Worm (Caenorhabditis elegans) whole organism, young adult: ENCODE results near the gene C15C8.7.
A peak's percentile ranks its signal among the peaks of the same experiment; 100 is the strongest.

Source experiments
- B0035.1 ChIP-seq: sonication (generic microtip); optimal IDR thresholded peaks from 2 replicates; lab custom pipeline; 2016; ENCODE audit warnings: missing genetic modification characterization, mild to moderate bottlenecking, missing compliant biosample characterization, missing genotype, missing genetic modification reagents
- C06A6.2 ChIP-seq: fragments of 200-800 bp; sonication (Bioruptor generic); conservative IDR thresholded peaks from 2 replicates; pipeline ENCODE4 v1.3.6; 2022; ENCODE audit warnings: missing genetic modification characterization, missing compliant biosample characterization
- C17E4.6 ChIP-seq: fragments of 200-800 bp; sonication (Bioruptor generic); IDR thresholded peaks from 2 replicates; pipeline ENCODE4 v1.3.6; 2022; ENCODE audit warnings: missing genetic modification reagents, missing genetic modification characterization, missing compliant biosample characterization
- D2030.7 ChIP-seq: fragments of 200-800 bp; sonication (Bioruptor generic); IDR thresholded peaks from 2 replicates; pipeline ENCODE4 v1.3.6; 2022; ENCODE audit warnings: missing genetic modification reagents, missing genetic modification characterization, missing compliant biosample characterization
- F10E7.11 ChIP-seq: sonication (generic microtip); optimal IDR thresholded peaks from 2 replicates; lab custom pipeline; 2017; ENCODE audit warnings: mild to moderate bottlenecking, missing genetic modification characterization, moderate library complexity, missing compliant biosample characterization
- F37B4.10 ChIP-seq: fragments of 200-800 bp; sonication (Bioruptor generic); IDR thresholded peaks from 2 replicates; pipeline ENCODE4 v1.3.6; 2022; ENCODE audit warnings: missing genetic modification characterization, missing compliant biosample characterization
- F52B5.7 ChIP-seq: sonication (generic microtip); optimal IDR thresholded peaks from 2 replicates; lab custom pipeline; 2016; ENCODE audit warnings: mild to moderate bottlenecking, missing genetic modification characterization, missing compliant biosample characterization
- K12H6.12 ChIP-seq: fragments of 200-800 bp; sonication (Bioruptor generic); optimal IDR thresholded peaks from 2 replicates; lab custom pipeline; 2018; ENCODE audit warnings: mild to moderate bottlenecking, missing genetic modification characterization, missing compliant biosample characterization
- T26A5.8 ChIP-seq: sonication (generic microtip); optimal IDR thresholded peaks from 2 replicates; lab custom pipeline; 2016; ENCODE audit warnings: missing genetic modification characterization, missing compliant biosample characterization
- Y53F4B.3 ChIP-seq: fragments of 200-800 bp; sonication (Bioruptor generic); IDR thresholded peaks from 2 replicates; pipeline ENCODE4 v1.3.6; 2022; ENCODE audit warnings: missing genetic modification reagents, missing genetic modification characterization, missing compliant biosample characterization
- Y56A3A.18 ChIP-seq: fragments of 200-800 bp; sonication (Bioruptor generic); IDR thresholded peaks from 2 replicates; pipeline ENCODE4 v1.3.6; 2022; ENCODE audit warnings: missing genetic modification reagents, missing genetic modification characterization, missing compliant biosample characterization
- Y95B8A.8 ChIP-seq: fragments of 200-800 bp; sonication (Bioruptor generic); IDR thresholded peaks from 2 replicates; pipeline ENCODE4 v1.3.6; 2022; ENCODE audit warnings: missing genetic modification reagents, missing genetic modification characterization, missing compliant biosample characterization
- ZK185.1 ChIP-seq: sonication (generic microtip); optimal IDR thresholded peaks from 2 replicates; lab custom pipeline; 2016; ENCODE audit warnings: mild to moderate bottlenecking, missing genetic modification characterization, missing compliant biosample characterization; ENCODE audit not compliant: poor library complexity, severe bottlenecking
- akir-1 ChIP-seq: fragments of 200-800 bp; sonication (Bioruptor generic); optimal IDR thresholded peaks from 2 replicates; lab custom pipeline; 2018; ENCODE audit warnings: mild to moderate bottlenecking, missing genetic modification characterization, moderate library complexity, missing compliant biosample characterization
- atf-7 ChIP-seq: sonication (generic microtip); optimal IDR thresholded peaks from 2 replicates; lab custom pipeline; 2017; ENCODE audit warnings: mild to moderate bottlenecking, missing genetic modification characterization, missing compliant biosample characterization
- attf-3 ChIP-seq: fragments of 200-800 bp; sonication (Bioruptor generic); conservative IDR thresholded peaks from 2 replicates; pipeline ENCODE4 v1.3.6; 2022; ENCODE audit warnings: missing genetic modification reagents, missing genetic modification characterization, missing compliant biosample characterization
- bed-1 ChIP-seq: fragments of 200-800 bp; sonication (Bioruptor generic); IDR thresholded peaks from 2 replicates; pipeline ENCODE4 v1.3.6; 2022; ENCODE audit warnings: missing genetic modification reagents, missing genetic modification characterization, missing compliant biosample characterization
- cebp-1 ChIP-seq, 2 experiments: fragments of 200-800 bp in 1 of 2; sonication (Bioruptor generic) in 1 of 2; sonication (generic microtip) in 1 of 2; IDR thresholded peaks in 1 of 2; optimal IDR thresholded peaks in 1 of 2; 2 replicates each; pipeline versions ENCODE4 v1.3.6 to Lab custom; 2017 to 2022; ENCODE audit warnings: missing compliant biosample characterization in 2 of 2, missing genetic modification characterization in 2 of 2, mild to moderate bottlenecking in 1 of 2, missing genetic modification reagents in 1 of 2, moderate library complexity in 1 of 2
- ceh-58 ChIP-seq: fragments of 200-800 bp; sonication (Bioruptor generic); IDR thresholded peaks from 2 replicates; pipeline ENCODE4 v1.3.6; 2022; ENCODE audit warnings: missing genetic modification characterization, missing compliant biosample characterization
- ceh-91 ChIP-seq: fragments of 200-800 bp; sonication (Bioruptor generic); IDR thresholded peaks from 2 replicates; pipeline ENCODE4 v1.3.6; 2022; ENCODE audit warnings: missing genetic modification reagents, missing genetic modification characterization, missing compliant biosample characterization
- chd-7 ChIP-seq: sonication (generic microtip); optimal IDR thresholded peaks from 2 replicates; lab custom pipeline; 2016; ENCODE audit warnings: mild to moderate bottlenecking, missing genetic modification characterization, moderate library complexity, missing compliant biosample characterization
- efl-1 ChIP-seq: fragments of 150-350 bp; optimal IDR thresholded peaks from 2 replicates; lab custom pipeline; 2014; ENCODE audit warnings: missing biosample characterization, missing genetic modification reagents, missing genetic modification characterization
- ekl-4 ChIP-seq: fragments of 200-800 bp; sonication (Bioruptor generic); IDR thresholded peaks from 2 replicates; pipeline ENCODE4 v1.3.6; 2022; ENCODE audit warnings: missing genetic modification reagents, missing genetic modification characterization, missing compliant biosample characterization
- fkh-3 ChIP-seq: sonication (generic microtip); optimal IDR thresholded peaks from 2 replicates; lab custom pipeline; 2016; ENCODE audit warnings: mild to moderate bottlenecking, missing genetic modification characterization, missing compliant biosample characterization
- him-1 ChIP-seq: sonication (generic microtip); optimal IDR thresholded peaks from 2 replicates; lab custom pipeline; 2016; ENCODE audit warnings: missing genotype, missing genetic modification reagents, missing genetic modification characterization, missing compliant biosample characterization
- hlh-12 ChIP-seq: sonication (generic microtip); optimal IDR thresholded peaks from 2 replicates; lab custom pipeline; 2016; ENCODE audit warnings: missing genetic modification characterization, missing compliant biosample characterization
- hlh-26 ChIP-seq: fragments of 200-800 bp; sonication (Bioruptor generic); conservative IDR thresholded peaks from 2 replicates; pipeline ENCODE4 v1.3.6; 2022; ENCODE audit warnings: missing genetic modification reagents, missing genetic modification characterization, missing compliant biosample characterization
- let-607 ChIP-seq, 2 experiments: fragments of 200-800 bp in 1 of 2; sonication (Bioruptor generic) in 1 of 2; sonication (generic microtip) in 1 of 2; optimal IDR thresholded peaks; 2 replicates each; lab custom pipeline; 2016 to 2018; ENCODE audit warnings: mild to moderate bottlenecking in 2 of 2, missing compliant biosample characterization in 2 of 2, missing genetic modification characterization in 2 of 2, moderate library complexity in 2 of 2, missing genotype in 1 of 2
- lin-54 ChIP-seq: fragments of 200-800 bp; sonication (Bioruptor generic); optimal IDR thresholded peaks from 2 replicates; lab custom pipeline; 2018; ENCODE audit warnings: mild to moderate bottlenecking, missing genetic modification characterization, missing compliant biosample characterization
- lsl-1 ChIP-seq: fragments of 200-800 bp; sonication (Bioruptor generic); optimal IDR thresholded peaks from 2 replicates; lab custom pipeline; 2018; ENCODE audit warnings: mild to moderate bottlenecking, missing genetic modification characterization, moderate library complexity, missing compliant biosample characterization
- lsy-27 ChIP-seq: sonication (generic microtip); optimal IDR thresholded peaks from 2 replicates; lab custom pipeline; 2017; ENCODE audit warnings: missing genetic modification characterization, mild to moderate bottlenecking, missing compliant biosample characterization, antibody characterized with exemption, missing genotype, borderline replicate concordance; ENCODE audit not compliant: insufficient read depth
- madf-6 ChIP-seq: fragments of 200-800 bp; sonication (Bioruptor generic); IDR thresholded peaks from 2 replicates; pipeline ENCODE4 v1.3.6; 2022; ENCODE audit warnings: missing genetic modification reagents, missing genetic modification characterization, missing compliant biosample characterization
- mxl-1 ChIP-seq: sonication (generic microtip); optimal IDR thresholded peaks from 2 replicates; lab custom pipeline; 2016; ENCODE audit warnings: missing genetic modification characterization, missing compliant biosample characterization
- nfya-2 ChIP-seq: fragments of 200-800 bp; sonication (Bioruptor generic); IDR thresholded peaks from 2 replicates; pipeline ENCODE4 v1.3.6; 2022; ENCODE audit warnings: missing genetic modification reagents, missing genetic modification characterization, missing compliant biosample characterization
- nhr-179 ChIP-seq: sonication (generic microtip); optimal IDR thresholded peaks from 2 replicates; lab custom pipeline; 2016; ENCODE audit warnings: mild to moderate bottlenecking, missing genetic modification characterization, missing compliant biosample characterization
- nhr-80 ChIP-seq: sonication (generic microtip); optimal IDR thresholded peaks from 2 replicates; lab custom pipeline; 2016; ENCODE audit warnings: missing genetic modification characterization, missing compliant biosample characterization
- snpc-4 ChIP-seq, 5 experiments: fragments of 150-350 bp in 1 of 5; sonication (generic microtip) in 4 of 5; optimal IDR thresholded peaks; 2 replicates each; lab custom pipeline; 2014 to 2018; ENCODE audit warnings: missing genetic modification characterization in 5 of 5, missing biosample characterization in 3 of 5, antibody characterized with exemption in 2 of 5, mild to moderate bottlenecking in 2 of 5, missing compliant biosample characterization in 2 of 5, missing genotype in 2 of 5, moderate library complexity in 2 of 5, missing genetic modification reagents in 1 of 5
- tlf-1 ChIP-seq: fragments of 200-800 bp; sonication (Bioruptor generic); optimal IDR thresholded peaks from 2 replicates; lab custom pipeline; 2018; ENCODE audit warnings: mild to moderate bottlenecking, missing genetic modification characterization, missing compliant biosample characterization
- xnd-1 ChIP-seq: sonication (generic microtip); optimal IDR thresholded peaks from 2 replicates; lab custom pipeline; 2016; ENCODE audit warnings: missing genotype, missing genetic modification reagents, missing genetic modification characterization, missing compliant biosample characterization

Gene C15C8.7

ce11 chrV:12763291-12763995, 18.6 kb upstream of the C15C8.7 start, which contains the start of the genes abcf-1 and scc-3 (continued):
- TF ChIP-seq lin-54 (GFP tag; lab: Kevin White, UChicago) (peak; percentile 35), akir-1 (GFP tag; lab: Kevin White, UChicago) (no peak), bed-1 (no peak), tlf-1 (GFP tag; lab: Kevin White, UChicago) (no peak), hlh-26 (no peak), lsl-1 (GFP tag; lab: Kevin White, UChicago) (peak; percentile 77), C06A6.2 (GFP tag; lab: Robert Waterston, UW) (no peak), ekl-4 (GFP tag; lab: Robert Waterston, UW) (no peak), him-1 (tag; lab: Kevin White, UChicago) (no peak), nhr-179 (no peak), chd-7 (tag; lab: Kevin White, UChicago) (no peak), cebp-1 (GFP tag; IDR thresholded peaks at IDR 0.05; lab: Robert Waterston, UW) (no peak), cebp-1 (tag; optimal IDR thresholded peaks at IDR 0.05; lab: Kevin White, UChicago) (peak; percentile 80), D2030.7 (GFP tag; lab: Robert Waterston, UW) (0 out of 2 replicates have a peak, but pooled peaks have one; percentile 35), snpc-4 (GFP tag; optimal IDR thresholded peaks at IDR 0.05; lab: Kevin White, UChicago) (no peak), snpc-4 (tag; optimal IDR thresholded peaks at IDR 0.05; lab: Kevin White, UChicago) (peak in 1 of 4 experiments; percentile 43), atf-7 (tag; lab: Kevin White, UChicago) (no peak), nfya-2 (no peak)

- TF ChIP-seq B0035.1 (tag; lab: Kevin White, UChicago) (no peak), mxl-1 (tag; lab: Kevin White, UChicago) (no peak), attf-3 (GFP tag; lab: Robert Waterston, UW) (no peak), ZK185.1 (tag; lab: Kevin White, UChicago) (no peak), ceh-91 (GFP tag; lab: Robert Waterston, UW) (no peak), madf-6 (GFP tag; lab: Robert Waterston, UW) (no peak), ceh-58 (GFP tag; lab: Robert Waterston, UW) (no peak), T26A5.8 (tag; lab: Kevin White, UChicago) (no peak), lsy-27 (no peak)
- TF ChIP-seq, all 124 proteins: peak for 0
These were observed 16.1 kb upstream of the C15C8.7 start, which contains the start of gene F18E2.15 for ce11 chrV:12760913-12761312. F18E2.15 (minus strand) TSS chrV:12761013.

DNA sequence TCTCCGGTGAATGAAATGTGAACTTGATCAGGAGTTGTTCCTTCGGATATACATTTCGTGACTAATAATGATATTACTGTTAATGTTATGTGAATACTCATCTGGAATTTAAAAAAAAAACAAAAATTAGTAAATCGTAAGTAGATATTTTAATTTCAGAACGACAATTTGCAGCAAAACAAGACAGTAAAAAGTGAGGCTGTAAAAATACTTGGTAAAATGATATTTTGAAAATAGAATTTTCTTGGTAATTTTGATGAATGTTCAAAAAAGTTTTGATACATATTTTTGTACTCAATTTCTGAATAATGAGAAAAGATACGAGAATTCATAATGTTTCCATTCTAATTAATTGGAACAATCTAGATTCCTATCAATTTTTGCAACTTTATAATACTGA, 14.8 kb upstream of the C15C8.7 start, which contains the start of gene papl-1:
papl-1 (minus strand) TSS at position 101 of the 400 bp plus-strand sequence.
- TF ChIP-seq lsl-1 (GFP tag; lab: Kevin White, UChicago) (no peak), xnd-1 (tag; lab: Kevin White, UChicago) (no peak), Y95B8A.8 (no peak)

DNA sequence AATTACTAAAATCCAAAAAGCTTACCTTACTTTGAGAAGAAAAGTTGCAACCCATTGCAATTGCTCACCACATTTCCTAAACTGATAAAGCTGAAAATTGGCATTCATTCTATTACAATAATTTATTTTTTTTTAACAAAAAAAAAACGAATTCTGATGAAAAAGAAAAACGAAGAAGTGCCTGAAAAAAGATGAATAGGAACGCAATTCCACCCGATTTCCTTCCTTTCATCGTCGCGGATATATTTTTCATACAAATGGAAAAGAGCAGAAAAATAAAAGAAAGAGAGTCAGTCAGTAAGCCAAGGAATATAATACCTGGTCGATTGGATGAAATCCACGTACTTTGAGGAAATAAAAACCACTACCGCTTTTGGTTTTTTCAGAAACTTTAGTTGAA, 10.0 kb upstream of the C15C8.7 start, which contains the start of gene gpa-13:
gpa-13 (minus strand) TSS at position 101 of the 400 bp plus-strand sequence.
- TF ChIP-seq F52B5.7 (tag; lab: Kevin White, UChicago) = no peak

DNA sequence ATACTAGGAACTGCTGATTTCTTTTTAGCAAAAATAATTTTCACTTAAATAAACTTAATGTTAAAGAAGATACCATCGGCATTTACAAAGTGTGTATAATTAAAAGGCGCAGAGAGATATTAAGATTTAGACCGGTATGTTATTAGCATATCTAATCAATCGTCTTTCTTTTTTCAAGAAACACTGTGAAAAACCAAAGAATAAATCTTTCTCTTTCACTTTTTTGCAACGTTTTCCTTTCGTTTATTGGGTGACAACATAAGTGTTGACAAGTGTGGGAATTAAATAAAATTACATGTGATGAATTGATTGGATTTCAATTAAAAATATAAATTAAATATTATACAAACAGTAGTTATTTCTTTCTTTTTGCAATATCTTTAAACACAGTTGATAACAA, 7.6 kb upstream of the C15C8.7 start, which contains the start of gene C15C8.8:
C15C8.8 (minus strand) TSS at position 101 of the 400 bp plus-strand sequence.
- TF ChIP-seq akir-1 (GFP tag; lab: Kevin White, UChicago) = no peak
- TF ChIP-seq K12H6.12 (tag; lab: Kevin White, UChicago) = no peak
- TF ChIP-seq snpc-4 (GFP tag; optimal IDR thresholded peaks at IDR 0.05; lab: Kevin White, UChicago) = no peak
- no peak for TF ChIP-seq snpc-4 (tag; optimal IDR thresholded peaks at IDR 0.05; lab: Kevin White, UChicago)
- TF ChIP-seq hlh-12 = no peak
- no peak for TF ChIP-seq F37B4.10 (GFP tag; lab: Robert Waterston, UW)
- no peak for TF ChIP-seq F10E7.11 (tag; lab: Kevin White, UChicago)
- no peak for TF ChIP-seq C17E4.6 (GFP tag; lab: Robert Waterston, UW)
- TF ChIP-seq let-607 (tag; optimal IDR thresholded peaks at IDR 0.05; lab: Kevin White, UChicago) = no peak
- no peak for TF ChIP-seq efl-1 (GFP tag; lab: Kevin White, UChicago)
- no peak for TF ChIP-seq atf-7 (tag; lab: Kevin White, UChicago)
- no peak for TF ChIP-seq Y56A3A.18 (GFP tag; lab: Robert Waterston, UW)
- TF ChIP-seq Y53F4B.3 = no peak
- no peak for TF ChIP-seq fkh-3 (tag; lab: Kevin White, UChicago)
- no peak for TF ChIP-seq nhr-80 (tag; lab: Kevin White, UChicago)
